Worm (Caenorhabditis elegans) whole organism, L1 larva: Measurements from ENCODE around the gene K08B12.3.

ENCODE experiments used
- alr-1 ChIP-seq: fragments of 200-800 bp; sonication (Bioruptor generic); optimal IDR thresholded peaks from 2 replicates; lab custom pipeline; 2018; ENCODE audit warnings: borderline replicate concordance, mild to moderate bottlenecking, missing genetic modification characterization, missing compliant biosample characterization
- ama-1 ChIP-seq: fragments of 150-350 bp; optimal IDR thresholded peaks from 2 replicates; lab custom pipeline; 2014
- ceh-63 ChIP-seq: fragments of 200-800 bp; sonication (Bioruptor generic); optimal IDR thresholded peaks from 2 replicates; lab custom pipeline; 2018; ENCODE audit warnings: mild to moderate bottlenecking, missing genetic modification characterization, missing compliant biosample characterization
- ceh-82 ChIP-seq, 3 experiments: fragments of 150-350 bp in 1 of 3; sonication (generic microtip) in 2 of 3; optimal IDR thresholded peaks; 2 replicates each; lab custom pipeline; 2014 to 2017; ENCODE audit warnings: missing biosample characterization in 3 of 3, missing genetic modification characterization in 3 of 3
- dsc-1 ChIP-seq: sonication (generic microtip); optimal IDR thresholded peaks from 2 replicates; lab custom pipeline; 2016; ENCODE audit warnings: mild to moderate bottlenecking, missing genetic modification characterization, missing compliant biosample characterization
- fos-1 ChIP-seq: fragments of 150-350 bp; optimal IDR thresholded peaks from 2 replicates; lab custom pipeline; 2014; ENCODE audit warnings: missing biosample characterization, missing genetic modification characterization
- isw-1 ChIP-seq: fragments of 200-800 bp; sonication (Bioruptor generic); IDR thresholded peaks from 2 replicates; pipeline ENCODE4 v1.3.6; 2022; ENCODE audit warnings: missing genetic modification characterization, missing compliant biosample characterization
- lin-13 ChIP-seq: fragments of 150-350 bp; optimal IDR thresholded peaks from 2 replicates; lab custom pipeline; 2014; ENCODE audit warnings: missing biosample characterization, missing genetic modification reagents, missing genetic modification characterization
- lsy-2 ChIP-seq, 2 experiments: fragments of 150-350 bp; optimal IDR thresholded peaks; 2 replicates each; lab custom pipeline; 2014; ENCODE audit warnings: missing biosample characterization in 2 of 2, missing genetic modification characterization in 2 of 2
- nhr-11 ChIP-seq: fragments of 150-350 bp; optimal IDR thresholded peaks from 2 replicates; lab custom pipeline; 2014; ENCODE audit warnings: missing biosample characterization, missing genetic modification characterization
- nhr-76 ChIP-seq: sonication (generic microtip); optimal IDR thresholded peaks from 2 replicates; lab custom pipeline; 2017; ENCODE audit warnings: missing biosample characterization, missing genetic modification characterization
- pqm-1 ChIP-seq: sonication (generic microtip); optimal IDR thresholded peaks from 3 replicates; lab custom pipeline; 2017; ENCODE audit warnings: missing biosample characterization, missing genetic modification characterization
- rnt-1 ChIP-seq: sonication (generic microtip); optimal IDR thresholded peaks from 2 replicates; lab custom pipeline; 2016; ENCODE audit warnings: mild to moderate bottlenecking, missing genetic modification characterization, moderate library complexity, missing compliant biosample characterization
- snpc-4 ChIP-seq: fragments of 150-350 bp; optimal IDR thresholded peaks from 2 replicates; lab custom pipeline; 2014; ENCODE audit warnings: missing biosample characterization, missing genetic modification characterization

DNA sequence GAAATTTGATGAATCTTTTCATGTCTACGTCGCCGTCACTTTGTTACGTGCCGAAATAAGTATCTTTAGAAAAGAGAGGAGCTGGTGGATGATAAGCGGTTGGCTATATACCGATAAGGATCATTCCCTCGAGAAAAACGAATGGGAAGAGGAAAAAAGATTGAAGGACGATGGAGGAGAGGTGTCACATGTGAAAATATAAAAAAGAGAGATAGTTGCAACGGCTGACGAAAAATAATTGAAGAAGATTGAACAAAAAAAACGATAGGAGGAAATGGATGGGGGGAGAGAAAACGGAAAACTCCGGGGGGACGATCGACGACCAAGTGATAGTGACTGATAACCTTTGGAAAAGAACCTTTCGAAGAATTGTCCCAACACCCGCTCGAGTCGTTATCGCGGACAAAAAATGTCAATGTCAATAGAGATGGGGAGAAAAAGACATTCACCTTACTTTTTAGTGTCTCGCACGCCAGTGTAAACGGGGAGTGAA is 5.5 kb upstream of the K08B12.3 start:
- TF ChIP-seq ama-1 (lab: Kevin White, UChicago) (peak; percentile 43), alr-1 (tag; lab: Kevin White, UChicago) (no peak), rnt-1 (tag; lab: Kevin White, UChicago) (peak; percentile 67), lin-13 (peak; percentile 29), snpc-4 (tag; lab: Kevin White, UChicago) (no peak), lsy-2 (tag; optimal IDR thresholded peaks at IDR 0.05; lab: Kevin White, UChicago) (peak; percentile 63 to 80), isw-1 (GFP tag; lab: Robert Waterston, UW) (no peak), pqm-1 (tag; lab: Kevin White, UChicago) (peak; percentile 44), dsc-1 (tag; lab: Kevin White, UChicago) (no peak), fos-1 (tag; lab: Kevin White, UChicago) (peak; percentile 2), ceh-63 (no peak), ceh-82 (tag; optimal IDR thresholded peaks at IDR 0.05; lab: Kevin White, UChicago) (no peak), nhr-76 (tag; lab: Kevin White, UChicago) (no peak), nhr-11 (tag; lab: Kevin White, UChicago) (peak; percentile 40)
